Fruit fly (Drosophila melanogaster) whole organism, embryonic: Measurements from ENCODE around the gene Cpr67Fa2.

Experiments
- Asciz ChIP-seq: fragments of 200-800 bp; sonication (Bioruptor generic); optimal IDR thresholded peaks from 2 replicates; lab custom pipeline; 2017; ENCODE audit warnings: missing biosample characterization, mild to moderate bottlenecking, missing genetic modification characterization, missing genetic modification reagents
- Atf3 ChIP-seq: fragments of 200-800 bp; sonication (Bioruptor generic); optimal IDR thresholded peaks from 3 replicates; lab custom pipeline; 2016; ENCODE audit warnings: missing biosample characterization, missing genetic modification characterization
- CG10274 ChIP-seq: fragments of 200-800 bp; sonication (Bioruptor generic); optimal IDR thresholded peaks from 3 replicates; lab custom pipeline; 2017; ENCODE audit warnings: missing biosample characterization, mild to moderate bottlenecking, missing genetic modification characterization
- CG11093 ChIP-seq: fragments of 200-800 bp; sonication (Bioruptor generic); IDR thresholded peaks from 3 replicates; pipeline ENCODE4 v1.3.6; 2022; ENCODE audit warnings: missing biosample characterization, missing genetic modification characterization
- CG1233 ChIP-seq: fragments of 200-800 bp; sonication (Bioruptor generic); optimal IDR thresholded peaks from 4 replicates; lab custom pipeline; 2018; ENCODE audit warnings: missing biosample characterization, mild to moderate bottlenecking, missing genetic modification characterization
- CG12659 ChIP-seq: fragments of 200-800 bp; sonication (Bioruptor generic); optimal IDR thresholded peaks from 3 replicates; lab custom pipeline; 2017; ENCODE audit warnings: mild to moderate bottlenecking, missing biosample characterization, missing genetic modification reagents, missing genetic modification characterization
- CG13287 ChIP-seq: fragments of 200-800 bp; sonication (Bioruptor generic); IDR thresholded peaks from 2 replicates; pipeline ENCODE4 v1.3.6; 2022; ENCODE audit warnings: missing biosample characterization, missing genetic modification characterization; ENCODE audit not compliant: partially characterized antibody
- CG13424 ChIP-seq: fragments of 200-800 bp; sonication (Bioruptor generic); optimal IDR thresholded peaks from 2 replicates; lab custom pipeline; 2019; ENCODE audit warnings: missing biosample characterization, mild to moderate bottlenecking, missing genetic modification characterization, moderate library complexity
- CG14441 ChIP-seq: fragments of 200-800 bp; sonication (Bioruptor generic); IDR thresholded peaks from 2 replicates; pipeline ENCODE4 v1.3.6; 2022; ENCODE audit warnings: missing biosample characterization, missing genetic modification characterization
- CG16863 ChIP-seq: fragments of 200-800 bp; sonication (Bioruptor generic); optimal IDR thresholded peaks from 3 replicates; lab custom pipeline; 2016; ENCODE audit warnings: missing biosample characterization, missing genetic modification characterization
- CG18011 ChIP-seq: fragments of 200-800 bp; sonication (Bioruptor generic); optimal IDR thresholded peaks from 2 replicates; lab custom pipeline; 2017; ENCODE audit warnings: missing biosample characterization, missing genetic modification characterization, mild to moderate bottlenecking, moderate library complexity, missing genotype
- CG31441 ChIP-seq: fragments of 200-800 bp; sonication (Bioruptor generic); IDR thresholded peaks from 2 replicates; pipeline ENCODE4 v1.3.6; 2022; ENCODE audit warnings: missing biosample characterization, missing genetic modification characterization
- CG32772 ChIP-seq: fragments of 200-800 bp; sonication (Bioruptor generic); IDR thresholded peaks from 2 replicates; pipeline ENCODE4 v1.3.6; 2022; ENCODE audit warnings: missing biosample characterization, missing genetic modification characterization
- CG34224 ChIP-seq: fragments of 200-800 bp; sonication (Bioruptor generic); IDR thresholded peaks from 3 replicates; pipeline ENCODE4 v1.3.6; 2022; ENCODE audit warnings: missing biosample characterization, missing genetic modification characterization; ENCODE audit not compliant: partially characterized antibody
- CG3847 ChIP-seq: fragments of 200-800 bp; sonication (Bioruptor generic); IDR thresholded peaks from 2 replicates; pipeline ENCODE4 v1.3.6; 2022; ENCODE audit warnings: missing biosample characterization, missing genetic modification characterization
- CG4360 ChIP-seq: fragments of 200-800 bp; sonication (Bioruptor generic); IDR thresholded peaks from 2 replicates; pipeline ENCODE4 v1.3.6; 2022; ENCODE audit warnings: missing biosample characterization, missing genetic modification characterization
- CG6272 ChIP-seq: fragments of 200-800 bp; sonication (Bioruptor generic); IDR thresholded peaks from 2 replicates; pipeline ENCODE4 v1.3.6; 2022; ENCODE audit warnings: missing biosample characterization, missing genetic modification characterization
- CG6854 ChIP-seq: fragments of 200-800 bp; sonication (Bioruptor generic); optimal IDR thresholded peaks from 3 replicates; lab custom pipeline; 2017; ENCODE audit warnings: missing biosample characterization, mild to moderate bottlenecking, missing genetic modification characterization
- CG7372 ChIP-seq: fragments of 200-800 bp; sonication (Bioruptor generic); IDR thresholded peaks from 2 replicates; pipeline ENCODE4 v1.3.6; 2022; ENCODE audit warnings: missing biosample characterization, missing genetic modification characterization
- CG7786 ChIP-seq: fragments of 200-800 bp; sonication (Bioruptor generic); optimal IDR thresholded peaks from 2 replicates; lab custom pipeline; 2016; ENCODE audit warnings: missing biosample characterization, missing genetic modification characterization
- CG7963 ChIP-seq: fragments of 200-800 bp; sonication (Bioruptor generic); IDR thresholded peaks from 3 replicates; pipeline ENCODE4 v1.3.6; 2022; ENCODE audit warnings: missing biosample characterization, missing genetic modification characterization; ENCODE audit not compliant: partially characterized antibody
- CG8388 ChIP-seq: fragments of 200-800 bp; sonication (Bioruptor generic); optimal IDR thresholded peaks from 2 replicates; lab custom pipeline; 2019; ENCODE audit warnings: missing biosample characterization, mild to moderate bottlenecking, missing genetic modification characterization, moderate library complexity
- CG9932 ChIP-seq: fragments of 200-800 bp; sonication (Bioruptor generic); IDR thresholded peaks from 2 replicates; pipeline ENCODE4 v1.3.6; 2022; ENCODE audit warnings: missing biosample characterization, missing genetic modification characterization
- Lim3 ChIP-seq: fragments of 200-800 bp; sonication (Bioruptor generic); IDR thresholded peaks from 2 replicates; pipeline ENCODE4 v1.3.6; 2022; ENCODE audit warnings: missing biosample characterization, missing genetic modification characterization
- Myb ChIP-seq: fragments of 200-800 bp; sonication (Bioruptor generic); optimal IDR thresholded peaks from 2 replicates; lab custom pipeline; 2016; ENCODE audit warnings: missing biosample characterization, missing genetic modification characterization
- NC2β ChIP-seq: fragments of 200-800 bp; sonication (Bioruptor generic); optimal IDR thresholded peaks from 2 replicates; lab custom pipeline; 2016; ENCODE audit warnings: missing biosample characterization, missing genetic modification characterization
- Rfx ChIP-seq: fragments of 200-800 bp; sonication (Bioruptor generic); IDR thresholded peaks from 2 replicates; pipeline ENCODE4 v1.3.6; 2022; ENCODE audit warnings: missing biosample characterization, missing genetic modification characterization
- Sin3A ChIP-seq: fragments of >200 bp; optimal IDR thresholded peaks from 2 replicates; lab custom pipeline; 2018
- Six4 ChIP-seq: fragments of 200-800 bp; sonication (Bioruptor generic); optimal IDR thresholded peaks from 2 replicates; lab custom pipeline; 2016; ENCODE audit warnings: missing biosample characterization, missing genetic modification characterization
- Spps ChIP-seq: fragments of 200-800 bp; sonication (Bioruptor generic); optimal IDR thresholded peaks from 2 replicates; lab custom pipeline; 2018; ENCODE audit warnings: missing biosample characterization, mild to moderate bottlenecking, missing genetic modification characterization
- Sry-δ ChIP-seq: fragments of 200-800 bp; sonication (Bioruptor generic); optimal IDR thresholded peaks from 2 replicates; lab custom pipeline; 2016; ENCODE audit warnings: missing biosample characterization, missing genetic modification characterization
- Stat92E ChIP-seq, 3 experiments: fragments of >200 bp in 2 of 3; fragments of 200-800 bp in 1 of 3; sonication (Bioruptor generic) in 1 of 3; optimal IDR thresholded peaks; 2 replicates each; lab custom pipeline; 2017 to 2019; ENCODE audit warnings: missing biosample characterization in 3 of 3, missing genetic modification characterization in 3 of 3, mild to moderate bottlenecking in 1 of 3, moderate library complexity in 1 of 3
- btn ChIP-seq: fragments of 200-800 bp; sonication (Bioruptor generic); optimal IDR thresholded peaks from 2 replicates; lab custom pipeline; 2016; ENCODE audit warnings: missing biosample characterization, missing genetic modification characterization
- chif ChIP-seq, 2 experiments: fragments of 200-800 bp; sonication (Bioruptor generic); optimal IDR thresholded peaks; 3 replicates each; lab custom pipeline; 2016; ENCODE audit warnings: missing biosample characterization in 2 of 2, missing genetic modification characterization in 2 of 2
- disco-r ChIP-seq: fragments of 200-800 bp; sonication (Bioruptor generic); optimal IDR thresholded peaks from 2 replicates; lab custom pipeline; 2016; ENCODE audit warnings: missing biosample characterization, missing genetic modification characterization
- emc ChIP-seq: fragments of 200-800 bp; sonication (Bioruptor generic); optimal IDR thresholded peaks from 2 replicates; lab custom pipeline; 2016; ENCODE audit warnings: missing biosample characterization, missing genetic modification characterization
- fd64A ChIP-seq: fragments of 200-800 bp; sonication (Bioruptor generic); optimal IDR thresholded peaks from 3 replicates; lab custom pipeline; 2018; ENCODE audit warnings: missing biosample characterization, mild to moderate bottlenecking, missing genetic modification characterization
- fd96Cb ChIP-seq: fragments of 200-800 bp; sonication (Bioruptor generic); optimal IDR thresholded peaks from 2 replicates; lab custom pipeline; 2018; ENCODE audit warnings: missing biosample characterization, mild to moderate bottlenecking, missing genetic modification characterization, moderate library complexity
- gce ChIP-seq: fragments of 200-800 bp; sonication (Bioruptor generic); IDR thresholded peaks from 3 replicates; pipeline ENCODE4 v1.3.6; 2022; ENCODE audit warnings: missing biosample characterization, missing genetic modification characterization
- grau ChIP-seq: fragments of 200-800 bp; optimal IDR thresholded peaks from 3 replicates; lab custom pipeline; 2019; ENCODE audit warnings: missing biosample characterization, mild to moderate bottlenecking, missing genetic modification characterization, moderate library complexity
- insv ChIP-seq, 2 experiments: fragments of 200-800 bp; sonication (Bioruptor generic); optimal IDR thresholded peaks; 3 replicates each; lab custom pipeline; 2016 to 2018; ENCODE audit warnings: missing biosample characterization in 2 of 2, missing genetic modification characterization in 2 of 2
- knrl ChIP-seq: fragments of 200-800 bp; sonication (Bioruptor generic); IDR thresholded peaks from 3 replicates; pipeline ENCODE4 v1.3.6; 2022; ENCODE audit warnings: missing biosample characterization, missing genetic modification characterization; ENCODE audit not compliant: partially characterized antibody
- lab ChIP-seq: fragments of 200-800 bp; sonication (Bioruptor generic); optimal IDR thresholded peaks from 3 replicates; lab custom pipeline; 2017; ENCODE audit warnings: missing biosample characterization, missing genetic modification characterization, mild to moderate bottlenecking, moderate library complexity, missing genetic modification reagents
- mam ChIP-seq: fragments of 200-800 bp; sonication (Bioruptor generic); optimal IDR thresholded peaks from 3 replicates; lab custom pipeline; 2016; ENCODE audit warnings: missing biosample characterization, missing genetic modification characterization
- pum ChIP-seq: fragments of 200-800 bp; sonication (Bioruptor generic); optimal IDR thresholded peaks from 2 replicates; lab custom pipeline; 2016; ENCODE audit warnings: missing biosample characterization, missing genetic modification characterization
- pzg ChIP-seq: fragments of 200-800 bp; sonication (Bioruptor generic); optimal IDR thresholded peaks from 3 replicates; lab custom pipeline; 2018; ENCODE audit warnings: missing biosample characterization, mild to moderate bottlenecking, missing genetic modification characterization, moderate library complexity
- sr ChIP-seq: fragments of 200-800 bp; sonication (Bioruptor generic); IDR thresholded peaks from 3 replicates; pipeline ENCODE4 v1.3.6; 2022; ENCODE audit warnings: missing biosample characterization, missing genetic modification characterization
- tll ChIP-seq, 2 experiments: fragments of 200-800 bp in 1 of 2; fragments of >200 bp in 1 of 2; sonication (Bioruptor generic) in 1 of 2; optimal IDR thresholded peaks; 2 replicates each; lab custom pipeline; 2017 to 2019; ENCODE audit warnings: missing biosample characterization in 2 of 2, missing genetic modification characterization in 2 of 2, mild to moderate bottlenecking in 1 of 2, moderate library complexity in 1 of 2
- vvl ChIP-seq: fragments of 200-800 bp; sonication (Bioruptor generic); IDR thresholded peaks from 2 replicates; pipeline ENCODE4 v1.3.6; 2022; ENCODE audit warnings: missing biosample characterization, missing genetic modification characterization

Cpr67Fa2 gene

dm6 chr3L:10855419-10856213, 35.9 kb upstream of the Cpr67Fa2 start (continued):
- TF ChIP-seq Sin3A (lab: Kevin White, UChicago), result no peak
- TF ChIP-seq sr (GFP tag; lab: Robert Waterston, UW), result no peak
- TF ChIP-seq CG31441 (GFP tag; lab: Robert Waterston, UW), result peak; percentile 89
- TF ChIP-seq btn (GFP tag; lab: Kevin White, UChicago), result no peak
- TF ChIP-seq Six4 (GFP tag; lab: Kevin White, UChicago), result peak; percentile 80
- peak; percentile 88 for TF ChIP-seq CG12659 (GFP tag; lab: Kevin White, UChicago)
- TF ChIP-seq CG7372 (GFP tag; lab: Robert Waterston, UW), result peak; percentile 74
- TF ChIP-seq CG13287, result no peak
- TF ChIP-seq vvl, result peak; percentile 90
- peak; percentile 84 for TF ChIP-seq CG8388 (GFP tag; lab: Kevin White, UChicago)
- no peak for TF ChIP-seq CG34224 (GFP tag; lab: Robert Waterston, UW)
- TF ChIP-seq Asciz (GFP tag; lab: Kevin White, UChicago), result peak; percentile 85
- TF ChIP-seq pum (GFP tag; lab: Kevin White, UChicago), result peak; percentile 13
- peak; percentile 56 for TF ChIP-seq Lim3 (GFP tag; lab: Robert Waterston, UW)
- peak; percentile 84 for TF ChIP-seq CG3847
- TF ChIP-seq CG10274 (GFP tag; lab: Kevin White, UChicago), result peak; percentile 61
- no peak for TF ChIP-seq pzg (GFP tag; lab: Kevin White, UChicago)
- TF ChIP-seq CG9932 (GFP tag; lab: Robert Waterston, UW), result peak; percentile 79
- peak; percentile 92 for TF ChIP-seq lab
- TF ChIP-seq disco-r, result no peak
- TF ChIP-seq CG32772 (GFP tag; lab: Robert Waterston, UW), result peak; percentile 86
- no peak for TF ChIP-seq NC2β (GFP tag; lab: Kevin White, UChicago)
- peak; percentile 100 for TF ChIP-seq grau (tag; lab: Kevin White, UChicago)
- TF ChIP-seq Rfx (GFP tag; lab: Robert Waterston, UW), result peak; percentile 75
- peak; percentile 67 for TF ChIP-seq CG6272
- peak in 1 of 2 experiments; percentile 14 for TF ChIP-seq insv (GFP tag; optimal IDR thresholded peaks at IDR 0.05; lab: Kevin White, UChicago)
- peak; percentile 82 for TF ChIP-seq CG6854 (GFP tag; lab: Kevin White, UChicago)
- TF ChIP-seq knrl, result no peak
- TF ChIP-seq gce, result peak; percentile 77; the same call in 2 of the 3 replicates
- peak in 1 of 3 experiments; percentile 6 for TF ChIP-seq Stat92E (GFP tag; optimal IDR thresholded peaks at IDR 0.05; lab: Kevin White, UChicago)
- no peak for TF ChIP-seq emc
- peak; percentile 89 for TF ChIP-seq fd96Cb (tag; lab: Kevin White, UChicago)
- peak; percentile 90 for TF ChIP-seq CG13424
- TF ChIP-seq Sry-δ (GFP tag; lab: Kevin White, UChicago), result no peak
- TF ChIP-seq Spps (tag; lab: Kevin White, UChicago), result peak; percentile 83
- peak in 1 of 2 experiments; percentile 20 for TF ChIP-seq chif (GFP tag; optimal IDR thresholded peaks at IDR 0.05; lab: Kevin White, UChicago)
- TF ChIP-seq CG11093 (GFP tag; lab: Robert Waterston, UW), result peak; percentile 86
- no peak for TF ChIP-seq CG16863
- TF ChIP-seq CG7963, result no peak
- TF ChIP-seq fd64A (GFP tag; lab: Kevin White, UChicago), result no peak
- no peak for TF ChIP-seq Atf3 (GFP tag; lab: Kevin White, UChicago)
- peak; percentile 85 for TF ChIP-seq CG1233 (GFP tag; lab: Kevin White, UChicago)
- TF ChIP-seq CG18011 (GFP tag; lab: Kevin White, UChicago), result peak; percentile 28
- TF ChIP-seq tll (GFP tag; optimal IDR thresholded peaks at IDR 0.05; lab: Kevin White, UChicago), result no peak
- peak; percentile 48 for TF ChIP-seq CG4360 (GFP tag; lab: Robert Waterston, UW)
- peak; percentile 76 for TF ChIP-seq CG14441 (GFP tag; lab: Robert Waterston, UW)
- TF ChIP-seq mam (GFP tag; lab: Kevin White, UChicago), result peak; percentile 35
- TF ChIP-seq CG7786 (GFP tag; lab: Kevin White, UChicago), result peak; percentile 15
- TF ChIP-seq Myb (GFP tag; lab: Kevin White, UChicago), result no peak
